Fruit fly (Drosophila melanogaster) whole organism, pupa: ENCODE data around the gene CG31191.

Experiments used
- CG10348 ChIP-seq: fragments of 200-800 bp; sonication (Bioruptor generic); IDR thresholded peaks from 2 replicates; pipeline ENCODE4 v1.3.6; 2022; ENCODE audit warnings: missing biosample characterization, missing genetic modification characterization
- CG8159 ChIP-seq: fragments of 200-800 bp; sonication (Bioruptor generic); optimal IDR thresholded peaks from 3 replicates; lab custom pipeline; 2018; ENCODE audit warnings: missing biosample characterization, mild to moderate bottlenecking, missing genetic modification characterization, moderate library complexity
- EcR ChIP-seq: fragments of 200-800 bp; sonication (Bioruptor generic); optimal IDR thresholded peaks from 3 replicates; lab custom pipeline; 2019; ENCODE audit warnings: missing biosample characterization, missing genetic modification characterization, mild to moderate bottlenecking, moderate library complexity, missing genetic modification reagents

dm6 chr3R:20990409-20990808, 45.1 kb upstream of the CG31191 start:
- TF ChIP-seq CG10348 (GFP tag; lab: Robert Waterston, UW) = no peak
- TF ChIP-seq CG8159 (tag; lab: Kevin White, UChicago) = no peak
- no peak for TF ChIP-seq EcR (GFP tag; lab: Kevin White, UChicago)
